Worm (Caenorhabditis elegans) whole organism, late embryonic: Measurements from ENCODE around the gene kgb-1.

ENCODE experiments used
- ets-4 ChIP-seq: sonication (generic microtip); optimal IDR thresholded peaks from 2 replicates; lab custom pipeline; 2016; ENCODE audit warnings: missing genetic modification characterization, missing compliant biosample characterization
- lin-11 ChIP-seq: fragments of 200-800 bp; sonication (Bioruptor generic); optimal IDR thresholded peaks from 2 replicates; lab custom pipeline; 2018; ENCODE audit warnings: mild to moderate bottlenecking, missing genetic modification characterization, missing compliant biosample characterization
- nhr-11 ChIP-seq: fragments of 150-350 bp; optimal IDR thresholded peaks from 2 replicates; lab custom pipeline; 2014; ENCODE audit warnings: missing biosample characterization, missing genetic modification characterization

- TF ChIP-seq nhr-11 (tag; lab: Kevin White, UChicago), result no peak
- TF ChIP-seq lin-11 (tag; lab: Kevin White, UChicago), result no peak
- no peak for TF ChIP-seq ets-4
Observed at ce11 chrIV:425546-425945, 15.7 kb upstream of the kgb-1 start.
